Fruit fly (Drosophila melanogaster) whole organism, wandering third instar larva: Measurements from ENCODE around the gene ais.

Experiments
- Abd-B ChIP-seq: fragments of >200 bp; optimal IDR thresholded peaks from 2 replicates; lab custom pipeline; 2017; ENCODE audit warnings: missing biosample characterization, missing genetic modification characterization
- CG32264 ChIP-seq: fragments of 200-800 bp; sonication (Bioruptor generic); optimal IDR thresholded peaks from 2 replicates; lab custom pipeline; 2016; ENCODE audit warnings: missing biosample characterization, missing genetic modification characterization
- CG9705 ChIP-seq: fragments of 200-800 bp; sonication (Bioruptor generic); optimal IDR thresholded peaks from 2 replicates; lab custom pipeline; 2018; ENCODE audit warnings: missing biosample characterization, mild to moderate bottlenecking, missing genetic modification characterization
- CrebA ChIP-seq: fragments of 200-800 bp; sonication (Bioruptor generic); optimal IDR thresholded peaks from 2 replicates; lab custom pipeline; 2016; ENCODE audit warnings: missing biosample characterization, mild to moderate bottlenecking, missing genetic modification characterization, borderline replicate concordance
- Dfd ChIP-seq: fragments of >200 bp; optimal IDR thresholded peaks from 2 replicates; lab custom pipeline; 2017; ENCODE audit warnings: missing biosample characterization, missing genetic modification characterization
- Dif ChIP-seq: fragments of 200-275, 200-300 bp; sonication (Bioruptor generic); optimal IDR thresholded peaks from 2 replicates; lab custom pipeline; 2018; ENCODE audit warnings: missing biosample characterization, missing genetic modification characterization; ENCODE audit not compliant: partially characterized antibody
- HLH106 ChIP-seq: fragments of 200-800 bp; optimal IDR thresholded peaks from 3 replicates; lab custom pipeline; 2019; ENCODE audit warnings: missing biosample characterization, mild to moderate bottlenecking, missing genetic modification characterization, moderate library complexity
- Hnf4 ChIP-seq: fragments of 200-800 bp; sonication (Bioruptor generic); optimal IDR thresholded peaks from 2 replicates; lab custom pipeline; 2016; ENCODE audit warnings: missing biosample characterization, mild to moderate bottlenecking, missing genetic modification characterization
- Hr78 ChIP-seq: fragments of >200 bp; optimal IDR thresholded peaks from 2 replicates; lab custom pipeline; 2017; ENCODE audit warnings: missing biosample characterization, missing genetic modification characterization
- Hr83 ChIP-seq: fragments of 200-300 bp; sonication (Bioruptor generic); optimal IDR thresholded peaks from 2 replicates; lab custom pipeline; 2016; ENCODE audit warnings: missing biosample characterization, mild to moderate bottlenecking, missing genetic modification characterization, moderate library complexity; ENCODE audit not compliant: poor library complexity, severe bottlenecking
- Mio ChIP-seq: sonication (Bioruptor generic); optimal IDR thresholded peaks from 2 replicates; lab custom pipeline; 2016; ENCODE audit warnings: missing biosample characterization, missing genetic modification characterization
- Myc ChIP-seq: fragments of >200 bp; optimal IDR thresholded peaks from 2 replicates; lab custom pipeline; 2017
- N ChIP-seq: fragments of >200 bp; optimal IDR thresholded peaks from 2 replicates; lab custom pipeline; 2018; ENCODE audit warnings: missing biosample characterization, missing external identifiers, missing genetic modification characterization
- OdsH ChIP-seq: fragments of 200-800 bp; sonication (Bioruptor generic); optimal IDR thresholded peaks from 2 replicates; lab custom pipeline; 2016; ENCODE audit warnings: missing biosample characterization, mild to moderate bottlenecking, missing genetic modification characterization
- Rel ChIP-seq, 2 experiments: fragments of 200-800 bp; sonication (Bioruptor generic) in 1 of 2; optimal IDR thresholded peaks; 2 replicates in 1 of 2; 3 replicates in 1 of 2; lab custom pipeline; 2016 to 2019; ENCODE audit warnings: mild to moderate bottlenecking in 2 of 2, missing biosample characterization in 2 of 2, missing genetic modification characterization in 2 of 2, moderate library complexity in 1 of 2
- Sp1 ChIP-seq: fragments of 200-800 bp; sonication (Bioruptor generic); optimal IDR thresholded peaks from 3 replicates; lab custom pipeline; 2019; ENCODE audit warnings: missing biosample characterization, mild to moderate bottlenecking, missing genetic modification characterization, moderate library complexity
- Vsx2 ChIP-seq: fragments of 200-300, 225-300 bp; sonication (Bioruptor generic); optimal IDR thresholded peaks from 2 replicates; lab custom pipeline; 2018; ENCODE audit warnings: missing biosample characterization, missing genetic modification characterization; ENCODE audit not compliant: partially characterized antibody
- br ChIP-seq: fragments of 200-800 bp; sonication (Bioruptor generic); optimal IDR thresholded peaks from 2 replicates; lab custom pipeline; 2016; ENCODE audit warnings: missing biosample characterization, missing genetic modification characterization
- dl ChIP-seq, 2 experiments: fragments of 175-275, 200-275 bp in 1 of 2; fragments of 200-275 bp in 1 of 2; sonication (Bioruptor generic); optimal IDR thresholded peaks; lab custom pipeline; 2018; ENCODE audit warnings: mild to moderate bottlenecking in 2 of 2, missing biosample characterization in 2 of 2, missing genetic modification characterization in 2 of 2, moderate library complexity in 2 of 2; ENCODE audit not compliant: partially characterized antibody in 2 of 2, insufficient read depth in 1 of 2
- dmrt93B ChIP-seq: fragments of 200-800 bp; sonication (Bioruptor generic); optimal IDR thresholded peaks from 2 replicates; lab custom pipeline; 2018; ENCODE audit warnings: missing biosample characterization, mild to moderate bottlenecking, missing genetic modification characterization
- dsf ChIP-seq: sonication (Bioruptor generic); optimal IDR thresholded peaks from 2 replicates; lab custom pipeline; 2016; ENCODE audit warnings: missing biosample characterization, missing genetic modification characterization, borderline replicate concordance
- ey ChIP-seq: fragments of 200-800 bp; sonication (Bioruptor generic); optimal IDR thresholded peaks from 2 replicates; lab custom pipeline; 2016; ENCODE audit warnings: missing biosample characterization, missing genetic modification characterization
- foxo ChIP-seq, 2 experiments: fragments of 200-800 bp; sonication (Bioruptor generic); optimal IDR thresholded peaks; 2 replicates in 1 of 2; 3 replicates in 1 of 2; lab custom pipeline; 2016 to 2017; ENCODE audit warnings: missing biosample characterization in 2 of 2, missing genetic modification characterization in 2 of 2
- fru ChIP-seq: fragments of 200-800 bp; sonication (Bioruptor generic); optimal IDR thresholded peaks from 3 replicates; lab custom pipeline; 2016; ENCODE audit warnings: missing biosample characterization, mild to moderate bottlenecking, missing genetic modification characterization
- h ChIP-seq: fragments of 200-800 bp; sonication (Bioruptor generic); optimal IDR thresholded peaks from 3 replicates; lab custom pipeline; 2016; ENCODE audit warnings: missing biosample characterization, mild to moderate bottlenecking, missing genetic modification characterization
- lola ChIP-seq: fragments of >200 bp; optimal IDR thresholded peaks from 2 replicates; lab custom pipeline; 2017; ENCODE audit warnings: missing biosample characterization, missing genetic modification characterization
- psq ChIP-seq: fragments of 200-800 bp; sonication (Bioruptor generic); optimal IDR thresholded peaks from 3 replicates; lab custom pipeline; 2017; ENCODE audit warnings: missing biosample characterization, mild to moderate bottlenecking, missing genetic modification characterization, moderate library complexity
- rgr ChIP-seq: fragments of 200-800 bp; sonication (Bioruptor generic); optimal IDR thresholded peaks from 3 replicates; lab custom pipeline; 2016; ENCODE audit warnings: missing biosample characterization, mild to moderate bottlenecking, missing genetic modification characterization
- sv ChIP-seq: fragments of 200-800 bp; sonication (Bioruptor generic); optimal IDR thresholded peaks from 3 replicates; lab custom pipeline; 2016; ENCODE audit warnings: missing biosample characterization, missing genetic modification characterization
- tai ChIP-seq: sonication (Bioruptor generic); optimal IDR thresholded peaks from 2 replicates; lab custom pipeline; 2016; ENCODE audit warnings: missing biosample characterization, missing genetic modification characterization
- woc ChIP-seq: sonication (Bioruptor generic); optimal IDR thresholded peaks from 2 replicates; lab custom pipeline; 2016; ENCODE audit warnings: missing biosample characterization, mild to moderate bottlenecking, missing genetic modification characterization

ais gene

dm6 chr3L:17804511-17804910 lies at the start of gene ais:
Gene ais, minus strand, starts transcription at chr3L:17804715.
- TF ChIP-seq ey (GFP tag; lab: Kevin White, UChicago), result no peak
- no peak for TF ChIP-seq Hr78
- no peak for TF ChIP-seq Hr83
- no peak for TF ChIP-seq fru (GFP tag; lab: Kevin White, UChicago)
- TF ChIP-seq OdsH, result no peak
- peak; percentile 36 for TF ChIP-seq rgr (GFP tag; lab: Kevin White, UChicago)
- TF ChIP-seq N (GFP tag; lab: Kevin White, UChicago), result no peak
- no peak for TF ChIP-seq Dif (GFP tag; lab: Kevin White, UChicago)
- TF ChIP-seq lola, result no peak
- peak in 1 of 2 experiments; percentile 44 for TF ChIP-seq foxo (GFP tag; optimal IDR thresholded peaks at IDR 0.05; lab: Kevin White, UChicago)
- peak; percentile 3 for TF ChIP-seq psq (GFP tag; lab: Kevin White, UChicago)
- no peak for TF ChIP-seq br (GFP tag; lab: Kevin White, UChicago)
- TF ChIP-seq Mio (GFP tag; lab: Kevin White, UChicago), result no peak
- TF ChIP-seq Vsx2 (GFP tag; lab: Kevin White, UChicago), result no peak
- TF ChIP-seq dmrt93B (GFP tag; lab: Kevin White, UChicago), result no peak
- TF ChIP-seq tai, result no peak
- no peak for TF ChIP-seq dsf (GFP tag; lab: Kevin White, UChicago)
- TF ChIP-seq Dfd (GFP tag; lab: Kevin White, UChicago), result no peak
- no peak for TF ChIP-seq Abd-B (GFP tag; lab: Kevin White, UChicago)
- no peak for TF ChIP-seq Rel (GFP tag; optimal IDR thresholded peaks at IDR 0.05; lab: Kevin White, UChicago)
- no peak for TF ChIP-seq Rel (tag; optimal IDR thresholded peaks at IDR 0.05; lab: Kevin White, UChicago)
- TF ChIP-seq CrebA (GFP tag; lab: Kevin White, UChicago), result no peak
- no peak for TF ChIP-seq sv (GFP tag; lab: Kevin White, UChicago)
- no peak for TF ChIP-seq woc
- peak; percentile 61 for TF ChIP-seq Myc (lab: Kevin White, UChicago)
- no peak for TF ChIP-seq dl (GFP tag; optimal IDR thresholded peaks at IDR 0.05; lab: Kevin White, UChicago; ENCODE audit: insufficient read depth in 1 of 2, partially characterized antibody in 2 of 2)
- no peak for TF ChIP-seq HLH106 (tag; lab: Kevin White, UChicago)
- TF ChIP-seq CG32264 (GFP tag; lab: Kevin White, UChicago), result no peak
- no peak for TF ChIP-seq Hnf4 (GFP tag; lab: Kevin White, UChicago)

- TF ChIP-seq Myc (lab: Kevin White, UChicago), result peak; percentile 65
- TF ChIP-seq CG9705 (GFP tag; lab: Kevin White, UChicago), result no peak
- TF ChIP-seq woc, result peak; percentile 60
These were observed 45.0 kb upstream of the ais start, which contains the start of gene TrpRS-m for dm6 chr3L:17849517-17849916. Gene TrpRS-m, plus strand, starts transcription at chr3L:17849727.

- TF ChIP-seq Rel (GFP tag; optimal IDR thresholded peaks at IDR 0.05; lab: Kevin White, UChicago), result no peak
- TF ChIP-seq Rel (tag; optimal IDR thresholded peaks at IDR 0.05; lab: Kevin White, UChicago), result peak; percentile 9
- no peak for TF ChIP-seq rgr (GFP tag; lab: Kevin White, UChicago)
- peak; percentile 4 for TF ChIP-seq HLH106 (tag; lab: Kevin White, UChicago)
These were observed 42.5 kb upstream of the ais start for dm6 chr3L:17846982-17847355.

dm6 chr3L:17846169-17846981 lies 41.9 kb upstream of the ais start, which contains the start of the genes MED19 and CG7430:
Gene MED19, minus strand, starts transcription at chr3L:17846501.
Gene CG7430, plus strand, starts transcription at chr3L:17846916.
- TF ChIP-seq Hnf4 (GFP tag; lab: Kevin White, UChicago) (no peak), HLH106 (tag; lab: Kevin White, UChicago) (peak; percentile 2), rgr (GFP tag; lab: Kevin White, UChicago) (peak; percentile 32), dmrt93B (GFP tag; lab: Kevin White, UChicago) (peak; percentile 44), Rel (GFP tag; optimal IDR thresholded peaks at IDR 0.05; lab: Kevin White, UChicago) (no peak), Rel (tag; optimal IDR thresholded peaks at IDR 0.05; lab: Kevin White, UChicago) (peak; percentile 68), woc (peak; percentile 11), lola (peak; percentile 48), Sp1 (GFP tag; lab: Kevin White, UChicago) (peak; percentile 52), Hr83 (peak; percentile 34), CG9705 (GFP tag; lab: Kevin White, UChicago) (no peak), h (GFP tag; lab: Kevin White, UChicago) (peak; percentile 47)
